Fruit fly (Drosophila melanogaster) whole organism, embryonic: Measurements from ENCODE around the gene CG7272.

Experiments
- Abd-B ChIP-seq: fragments of 200-800 bp; sonication (Bioruptor generic); optimal IDR thresholded peaks from 2 replicates; lab custom pipeline; 2018; ENCODE audit warnings: missing biosample characterization, mild to moderate bottlenecking, missing genetic modification characterization, moderate library complexity
- Ada2b ChIP-seq: fragments of 200-800 bp; sonication (Bioruptor generic); IDR thresholded peaks from 2 replicates; pipeline ENCODE4 v1.3.6; 2022; ENCODE audit warnings: missing biosample characterization, missing genetic modification characterization
- Atf-2 ChIP-seq: fragments of 200-800 bp; sonication (Bioruptor generic); optimal IDR thresholded peaks from 2 replicates; lab custom pipeline; 2016; ENCODE audit warnings: missing biosample characterization, missing genetic modification characterization
- Awh ChIP-seq: fragments of 200-800 bp; sonication (Bioruptor generic); IDR thresholded peaks from 2 replicates; pipeline ENCODE4, ENCODE4 v1.3.6; 2022; ENCODE audit warnings: missing biosample characterization, missing genetic modification characterization
- CG12236 ChIP-seq: fragments of 200-800 bp; sonication (Bioruptor generic); optimal IDR thresholded peaks from 2 replicates; lab custom pipeline; 2016; ENCODE audit warnings: missing biosample characterization, missing genetic modification characterization
- CG12744 ChIP-seq: fragments of 200-800 bp; sonication (Bioruptor generic); optimal IDR thresholded peaks from 2 replicates; lab custom pipeline; 2016; ENCODE audit warnings: missing biosample characterization, missing genetic modification characterization
- CG13624 ChIP-seq: fragments of 200-800 bp; sonication (Bioruptor generic); optimal IDR thresholded peaks from 2 replicates; lab custom pipeline; 2016; ENCODE audit warnings: missing biosample characterization, missing genetic modification characterization
- CG14441 ChIP-seq: fragments of 200-800 bp; sonication (Bioruptor generic); IDR thresholded peaks from 2 replicates; pipeline ENCODE4 v1.3.6; 2022; ENCODE audit warnings: missing biosample characterization, missing genetic modification characterization
- CG15601 ChIP-seq: fragments of 200-800 bp; sonication (Bioruptor generic); optimal IDR thresholded peaks from 3 replicates; lab custom pipeline; 2019; ENCODE audit warnings: missing biosample characterization, mild to moderate bottlenecking, missing genetic modification characterization, moderate library complexity
- CG16815 ChIP-seq: fragments of 200-800 bp; sonication (Bioruptor generic); optimal IDR thresholded peaks from 3 replicates; lab custom pipeline; 2017; ENCODE audit warnings: missing biosample characterization, mild to moderate bottlenecking, missing genetic modification characterization
- CG17359 ChIP-seq: fragments of 200-800 bp; sonication (Bioruptor generic); optimal IDR thresholded peaks from 3 replicates; lab custom pipeline; 2018; ENCODE audit warnings: missing biosample characterization, mild to moderate bottlenecking, missing genetic modification characterization, moderate library complexity
- CG18599 ChIP-seq: fragments of 200-800 bp; sonication (Bioruptor generic); optimal IDR thresholded peaks from 3 replicates; lab custom pipeline; 2017; ENCODE audit warnings: missing biosample characterization, missing genetic modification characterization, mild to moderate bottlenecking, moderate library complexity, missing genetic modification reagents
- CG2199 ChIP-seq: fragments of 200-800 bp; sonication (Bioruptor generic); IDR thresholded peaks from 3 replicates; pipeline ENCODE4 v1.3.6; 2022; ENCODE audit warnings: missing biosample characterization, missing genetic modification characterization
- CG31388 ChIP-seq: fragments of 200-800 bp; sonication (Bioruptor generic); optimal IDR thresholded peaks from 2 replicates; lab custom pipeline; 2016; ENCODE audit warnings: missing biosample characterization, missing genetic modification characterization
- CG31441 ChIP-seq: fragments of 200-800 bp; sonication (Bioruptor generic); IDR thresholded peaks from 2 replicates; pipeline ENCODE4 v1.3.6; 2022; ENCODE audit warnings: missing biosample characterization, missing genetic modification characterization
- CG32772 ChIP-seq: fragments of 200-800 bp; sonication (Bioruptor generic); IDR thresholded peaks from 2 replicates; pipeline ENCODE4 v1.3.6; 2022; ENCODE audit warnings: missing biosample characterization, missing genetic modification characterization
- CG6254 ChIP-seq: fragments of 200-800 bp; sonication (Bioruptor generic); optimal IDR thresholded peaks from 3 replicates; lab custom pipeline; 2017; ENCODE audit warnings: mild to moderate bottlenecking, missing biosample characterization, missing genetic modification reagents, missing genetic modification characterization
- CG6791 ChIP-seq: fragments of 200-800 bp; sonication (Bioruptor generic); IDR thresholded peaks from 3 replicates; pipeline ENCODE4 v1.3.6; 2022; ENCODE audit warnings: missing biosample characterization, missing genetic modification characterization; ENCODE audit not compliant: partially characterized antibody
- CG9876 ChIP-seq: fragments of 200-800 bp; sonication (Bioruptor generic); optimal IDR thresholded peaks from 2 replicates; lab custom pipeline; 2016; ENCODE audit warnings: missing biosample characterization, missing genetic modification characterization
- Camta ChIP-seq: fragments of 200-800 bp; sonication (Bioruptor generic); optimal IDR thresholded peaks from 2 replicates; lab custom pipeline; 2016; ENCODE audit warnings: missing biosample characterization, missing genetic modification characterization
- D19B ChIP-seq: fragments of 200-800 bp; sonication (Bioruptor generic); optimal IDR thresholded peaks from 2 replicates; lab custom pipeline; 2017; ENCODE audit warnings: missing biosample characterization, mild to moderate bottlenecking, missing genetic modification characterization
- Dip2 ChIP-seq: fragments of 200-800 bp; sonication (Bioruptor generic); IDR thresholded peaks from 2 replicates; pipeline ENCODE4 v1.3.6; 2022; ENCODE audit warnings: missing biosample characterization, missing genetic modification characterization
- Hr78 ChIP-seq, 2 experiments: fragments of 200-800 bp in 1 of 2; fragments of >200 bp in 1 of 2; sonication (Bioruptor generic) in 1 of 2; optimal IDR thresholded peaks; 2 replicates each; lab custom pipeline; 2017 to 2019; ENCODE audit warnings: missing biosample characterization in 2 of 2, missing genetic modification characterization in 2 of 2, mild to moderate bottlenecking in 1 of 2, moderate library complexity in 1 of 2
- Hsf ChIP-seq: fragments of 200-800 bp; sonication (Bioruptor generic); optimal IDR thresholded peaks from 3 replicates; lab custom pipeline; 2016; ENCODE audit warnings: missing biosample characterization, missing genetic modification characterization
- Lpt ChIP-seq: fragments of >200 bp; optimal IDR thresholded peaks from 2 replicates; lab custom pipeline; 2018; ENCODE audit warnings: missing biosample characterization, missing genetic modification characterization
- NC2α ChIP-seq: fragments of 200-800 bp; sonication (Bioruptor generic); optimal IDR thresholded peaks from 2 replicates; lab custom pipeline; 2016; ENCODE audit warnings: missing biosample characterization, missing genetic modification characterization
- NC2β ChIP-seq: fragments of 200-800 bp; sonication (Bioruptor generic); optimal IDR thresholded peaks from 2 replicates; lab custom pipeline; 2016; ENCODE audit warnings: missing biosample characterization, missing genetic modification characterization
- NFAT ChIP-seq: fragments of 200-800 bp; sonication (Bioruptor generic); IDR thresholded peaks from 2 replicates; pipeline ENCODE4 v1.3.6; 2022; ENCODE audit warnings: missing biosample characterization, missing genetic modification characterization
- Nf-YA ChIP-seq: fragments of 200-800 bp; sonication (Bioruptor generic); IDR thresholded peaks from 2 replicates; pipeline ENCODE4 v1.3.6; 2022; ENCODE audit warnings: missing biosample characterization, missing genetic modification characterization
- NfI ChIP-seq: fragments of 200-800 bp; sonication (Bioruptor generic); optimal IDR thresholded peaks from 3 replicates; lab custom pipeline; 2018; ENCODE audit warnings: missing biosample characterization, mild to moderate bottlenecking, missing genetic modification characterization, moderate library complexity
- PHDP ChIP-seq: fragments of 200-800 bp; sonication (Bioruptor generic); optimal IDR thresholded peaks from 3 replicates; lab custom pipeline; 2018; ENCODE audit warnings: missing biosample characterization, mild to moderate bottlenecking, missing genetic modification characterization, moderate library complexity
- Sox102F ChIP-seq: fragments of 200-800 bp; sonication (Bioruptor generic); optimal IDR thresholded peaks from 2 replicates; lab custom pipeline; 2018; ENCODE audit warnings: missing biosample characterization, mild to moderate bottlenecking, missing genetic modification characterization, moderate library complexity
- caup ChIP-seq: fragments of 200-800 bp; sonication (Bioruptor generic); optimal IDR thresholded peaks from 3 replicates; lab custom pipeline; 2017; ENCODE audit warnings: missing biosample characterization, mild to moderate bottlenecking, missing genetic modification characterization, moderate library complexity; ENCODE audit not compliant: severe bottlenecking
- chif ChIP-seq, 2 experiments: fragments of 200-800 bp; sonication (Bioruptor generic); optimal IDR thresholded peaks; 3 replicates each; lab custom pipeline; 2016; ENCODE audit warnings: missing biosample characterization in 2 of 2, missing genetic modification characterization in 2 of 2
- dimm ChIP-seq: fragments of 200-800 bp; sonication (Bioruptor generic); IDR thresholded peaks from 2 replicates; pipeline ENCODE4 v1.3.6; 2022; ENCODE audit warnings: missing biosample characterization, missing genetic modification characterization
- ems ChIP-seq: fragments of 200-800 bp; sonication (Bioruptor generic); optimal IDR thresholded peaks from 3 replicates; lab custom pipeline; 2016; ENCODE audit warnings: missing biosample characterization, missing genetic modification characterization
- fd96Cb ChIP-seq: fragments of 200-800 bp; sonication (Bioruptor generic); optimal IDR thresholded peaks from 2 replicates; lab custom pipeline; 2018; ENCODE audit warnings: missing biosample characterization, mild to moderate bottlenecking, missing genetic modification characterization, moderate library complexity
- ftz-f1 ChIP-seq: fragments of 200-800 bp; sonication (Bioruptor generic); optimal IDR thresholded peaks from 2 replicates; lab custom pipeline; 2016; ENCODE audit warnings: missing biosample characterization, missing genetic modification characterization
- jigr1 ChIP-seq: fragments of 200-800 bp; sonication (Bioruptor generic); IDR thresholded peaks from 3 replicates; pipeline ENCODE4 v1.3.6; 2022; ENCODE audit warnings: missing biosample characterization, missing genetic modification characterization
- knrl ChIP-seq: fragments of 200-800 bp; sonication (Bioruptor generic); IDR thresholded peaks from 3 replicates; pipeline ENCODE4 v1.3.6; 2022; ENCODE audit warnings: missing biosample characterization, missing genetic modification characterization; ENCODE audit not compliant: partially characterized antibody
- lab ChIP-seq: fragments of 200-800 bp; sonication (Bioruptor generic); optimal IDR thresholded peaks from 3 replicates; lab custom pipeline; 2017; ENCODE audit warnings: missing biosample characterization, missing genetic modification characterization, mild to moderate bottlenecking, moderate library complexity, missing genetic modification reagents
- pfk ChIP-seq: fragments of 200-800 bp; sonication (Bioruptor generic); optimal IDR thresholded peaks from 2 replicates; lab custom pipeline; 2018; ENCODE audit warnings: missing biosample characterization, mild to moderate bottlenecking, missing genetic modification characterization, moderate library complexity
- pnt ChIP-seq: fragments of 200-800 bp; sonication (Bioruptor generic); optimal IDR thresholded peaks from 3 replicates; lab custom pipeline; 2016; ENCODE audit warnings: missing biosample characterization, missing genetic modification characterization
- pum ChIP-seq: fragments of 200-800 bp; sonication (Bioruptor generic); optimal IDR thresholded peaks from 2 replicates; lab custom pipeline; 2016; ENCODE audit warnings: missing biosample characterization, missing genetic modification characterization
- schlank ChIP-seq: fragments of 200-800 bp; sonication (Bioruptor generic); optimal IDR thresholded peaks from 2 replicates; lab custom pipeline; 2018; ENCODE audit warnings: missing biosample characterization, mild to moderate bottlenecking, missing genetic modification characterization
- sens-2 ChIP-seq: fragments of 200-800 bp; sonication (Bioruptor generic); IDR thresholded peaks from 2 replicates; pipeline ENCODE4 v1.3.6; 2022; ENCODE audit warnings: missing biosample characterization, missing genetic modification characterization

CG7272 gene

dm6 chr3L:15533402-15534129 lies 32.8 kb downstream of the CG7272 start (continued):
- peak; percentile 10 for TF ChIP-seq CG31388 (GFP tag; lab: Kevin White, UChicago)
- TF ChIP-seq CG2199 (GFP tag; lab: Robert Waterston, UW), result 0 out of 3 replicates have a peak, but pooled peaks have one; percentile 26
- TF ChIP-seq schlank (tag; lab: Kevin White, UChicago), result no peak
- TF ChIP-seq ems (GFP tag; lab: Kevin White, UChicago), result peak; percentile 26
- peak; percentile 33 for TF ChIP-seq PHDP (tag; lab: Kevin White, UChicago)
- TF ChIP-seq NfI, result peak; percentile 36
- TF ChIP-seq Hsf (GFP tag; lab: Kevin White, UChicago), result no peak
- peak; percentile 58 for TF ChIP-seq Sox102F
- peak; percentile 57 for TF ChIP-seq CG17359 (tag; lab: Kevin White, UChicago)
- no peak for TF ChIP-seq CG9876 (GFP tag; lab: Kevin White, UChicago)
- TF ChIP-seq Dip2 (GFP tag; lab: Robert Waterston, UW), result no peak
- TF ChIP-seq fd96Cb (tag; lab: Kevin White, UChicago), result peak; percentile 47
- no peak for TF ChIP-seq ftz-f1 (GFP tag; lab: Kevin White, UChicago)
- peak; percentile 13 for TF ChIP-seq Abd-B (GFP tag; lab: Kevin White, UChicago)
- TF ChIP-seq pnt (GFP tag; lab: Kevin White, UChicago), result peak; percentile 12
- TF ChIP-seq CG14441 (GFP tag; lab: Robert Waterston, UW), result peak; percentile 49; the same call in 1 of the 2 replicates
- no peak for TF ChIP-seq CG12744 (GFP tag; lab: Kevin White, UChicago)
- TF ChIP-seq CG31441 (GFP tag; lab: Robert Waterston, UW), result no peak
- TF ChIP-seq Lpt, result no peak
- TF ChIP-seq CG18599 (GFP tag; lab: Kevin White, UChicago), result peak; percentile 35
- 0 out of 2 replicates have a peak, but pooled peaks have one; percentile 48 for TF ChIP-seq NFAT (GFP tag; lab: Robert Waterston, UW)
- no peak for TF ChIP-seq dimm
- peak; percentile 40; the same call in 1 of the 2 replicates for TF ChIP-seq sens-2 (GFP tag; lab: Robert Waterston, UW)
- no peak for TF ChIP-seq knrl (GFP tag; lab: Robert Waterston, UW)
- TF ChIP-seq D19B (GFP tag; lab: Kevin White, UChicago), result peak; percentile 11
- peak in 1 of 2 experiments; percentile 34 for TF ChIP-seq chif (GFP tag; optimal IDR thresholded peaks at IDR 0.05; lab: Kevin White, UChicago)
- TF ChIP-seq NC2β, result no peak
- TF ChIP-seq caup (GFP tag; lab: Kevin White, UChicago), result no peak
- TF ChIP-seq CG16815 (GFP tag; lab: Kevin White, UChicago), result no peak
- peak; percentile 1 for TF ChIP-seq CG13624 (GFP tag; lab: Kevin White, UChicago)
- TF ChIP-seq NC2α (GFP tag; lab: Kevin White, UChicago), result no peak
- TF ChIP-seq Awh, result peak; percentile 12; the same call in 1 of the 2 replicates
- TF ChIP-seq CG32772 (GFP tag; lab: Robert Waterston, UW), result 0 out of 2 replicates have a peak, but pooled peaks have one; percentile 4
- peak; percentile 33; the same call in 1 of the 2 replicates for TF ChIP-seq Ada2b (GFP tag; lab: Robert Waterston, UW)
- TF ChIP-seq CG6254, result no peak
- no peak for TF ChIP-seq pfk (GFP tag; lab: Kevin White, UChicago)
- TF ChIP-seq Hr78 (GFP tag; optimal IDR thresholded peaks at IDR 0.05; lab: Kevin White, UChicago), result no peak
- TF ChIP-seq Atf-2 (GFP tag; lab: Kevin White, UChicago), result no peak
- TF ChIP-seq lab, result peak; percentile 61
- peak; percentile 35 for TF ChIP-seq CG12236
- peak; percentile 19 for TF ChIP-seq pum (GFP tag; lab: Kevin White, UChicago)
- no peak for TF ChIP-seq CG6791
- TF ChIP-seq jigr1, result no peak
- TF ChIP-seq Camta, result no peak
- TF ChIP-seq Nf-YA (GFP tag; lab: Robert Waterston, UW), result no peak
- peak; percentile 25 for TF ChIP-seq CG15601 (tag; lab: Kevin White, UChicago)
